Worm (Caenorhabditis elegans): ENCODE data around the gene rab-6.1.
A peak's percentile ranks its signal among the peaks of the same experiment; 100 is the strongest.

The rab-6.1 gene

DNA sequence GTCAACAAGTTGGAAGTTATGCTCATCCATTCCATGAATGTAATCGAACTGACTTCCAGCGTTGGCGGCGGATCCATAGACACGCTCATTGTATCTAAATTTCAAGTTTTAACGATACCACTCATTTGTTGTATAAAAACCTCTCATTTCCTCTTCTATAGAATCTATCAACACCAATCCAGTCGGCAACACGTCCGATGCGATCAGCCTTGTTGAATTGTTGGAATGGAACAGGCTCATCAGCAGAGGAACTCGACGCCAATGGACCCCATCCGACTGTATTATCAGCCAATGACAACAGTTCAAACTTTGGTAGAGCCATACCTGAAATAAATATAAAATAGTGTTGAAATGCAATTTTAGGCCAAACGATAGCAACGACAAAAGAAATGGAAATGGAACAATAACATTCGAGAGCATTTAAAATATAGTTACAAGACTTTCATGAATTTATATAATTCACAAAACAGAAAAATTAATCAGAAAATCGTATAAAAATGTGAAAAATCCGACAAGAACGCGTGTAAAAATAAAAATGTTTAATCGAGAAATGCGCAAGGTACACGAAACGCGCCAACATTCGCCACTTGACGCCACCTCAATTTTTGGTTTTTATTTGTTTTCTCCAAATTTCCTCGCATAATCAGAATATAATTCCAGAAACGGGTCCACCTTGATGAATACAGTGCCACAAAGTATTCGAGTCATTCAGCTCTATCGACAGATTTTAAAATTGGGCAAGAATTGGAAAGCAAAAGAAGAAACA lies 34.3 kb downstream of the rab-6.1 start, which contains the start of the genes eif-3.D and R08D7.4:
Gene eif-3.D, minus strand, starts transcription at position 324 of the 766 bp plus-strand sequence.
Gene R08D7.4, plus strand, starts transcription at position 638 of the 766 bp plus-strand sequence.
- TF ChIP-seq elt-3 (tag; optimal IDR thresholded peaks at IDR 0.05): no peak
- TF ChIP-seq zag-1 (tag; optimal IDR thresholded peaks at IDR 0.05): no peak
- no peak for TF ChIP-seq nhr-11 (tag; optimal IDR thresholded peaks at IDR 0.05)
- peak; percentile 62 for TF ChIP-seq lin-15B (tag; optimal IDR thresholded peaks at IDR 0.05)
- TF ChIP-seq mdl-1 (tag; optimal IDR thresholded peaks at IDR 0.05): no peak
- TF ChIP-seq nhr-76 (tag; optimal IDR thresholded peaks at IDR 0.05): no peak
- peak; percentile 58 for TF ChIP-seq nfya-1 (tag; optimal IDR thresholded peaks at IDR 0.05; ENCODE audit: insufficient read depth)
- no peak for TF ChIP-seq fos-1 (tag; optimal IDR thresholded peaks at IDR 0.05)
- no peak for TF ChIP-seq unc-39 (tag; optimal IDR thresholded peaks at IDR 0.05)
- TF ChIP-seq nhr-237 (tag; optimal IDR thresholded peaks at IDR 0.05): no peak
- TF ChIP-seq nhr-12 (tag; optimal IDR thresholded peaks at IDR 0.05): no peak
- TF ChIP-seq ceh-82 (tag; optimal IDR thresholded peaks at IDR 0.05): no peak
- no peak for TF ChIP-seq lsy-12 (tag; optimal IDR thresholded peaks at IDR 0.05)
- no peak for TF ChIP-seq ama-1 (optimal IDR thresholded peaks at IDR 0.05)
- no peak for TF ChIP-seq aly-2 (tag; optimal IDR thresholded peaks at IDR 0.05)
- TF ChIP-seq fkh-10 (GFP tag; optimal IDR thresholded peaks at IDR 0.05): no peak
- no peak for TF ChIP-seq nhr-77 (tag; optimal IDR thresholded peaks at IDR 0.05)
- TF ChIP-seq fkh-2 (tag; optimal IDR thresholded peaks at IDR 0.05): no peak
- peak; percentile 59 for TF ChIP-seq snpc-4 (tag; optimal IDR thresholded peaks at IDR 0.05)
- TF ChIP-seq pqm-1 (tag; optimal IDR thresholded peaks at IDR 0.05): no peak
- no peak for TF ChIP-seq mml-1 (tag; optimal IDR thresholded peaks at IDR 0.05)
- no peak for TF ChIP-seq elt-1 (tag; optimal IDR thresholded peaks at IDR 0.05)
- TF ChIP-seq ZK546.5 (tag; optimal IDR thresholded peaks at IDR 0.05): no peak
- no peak for TF ChIP-seq ztf-11 (tag; optimal IDR thresholded peaks at IDR 0.05)
- TF ChIP-seq nhr-67 (tag; optimal IDR thresholded peaks at IDR 0.05): no peak
- no peak for TF ChIP-seq ztf-4 (tag; optimal IDR thresholded peaks at IDR 0.05)
- TF ChIP-seq ceh-16 (tag; optimal IDR thresholded peaks at IDR 0.05): no peak
- TF ChIP-seq ceh-9 (tag; optimal IDR thresholded peaks at IDR 0.05): no peak
- no peak for TF ChIP-seq sea-2 (GFP tag; optimal IDR thresholded peaks at IDR 0.05)
- peak; percentile 40 for TF ChIP-seq elt-2 (tag; optimal IDR thresholded peaks at IDR 0.05)
- TF ChIP-seq eor-1 (tag; optimal IDR thresholded peaks at IDR 0.05): no peak
- no peak for TF ChIP-seq daf-12 (tag; optimal IDR thresholded peaks at IDR 0.05)
- peak; percentile 8 for TF ChIP-seq nhr-25 (tag; optimal IDR thresholded peaks at IDR 0.05)
- peak; percentile 76 for TF ChIP-seq pha-4 (tag; optimal IDR thresholded peaks at IDR 0.05)
- TF ChIP-seq skn-1 (tag; optimal IDR thresholded peaks at IDR 0.05): no peak
- TF ChIP-seq egl-5 (tag; optimal IDR thresholded peaks at IDR 0.05): no peak
- TF ChIP-seq hmg-11 (tag; optimal IDR thresholded peaks at IDR 0.05): peak; percentile 73
- TF ChIP-seq nhr-23 (tag; optimal IDR thresholded peaks at IDR 0.05): peak; percentile 57
- TF ChIP-seq unc-62 (GFP tag; optimal IDR thresholded peaks at IDR 0.05): no peak
- TF ChIP-seq ceh-28 (tag; optimal IDR thresholded peaks at IDR 0.05): no peak
- no peak for TF ChIP-seq egl-27 (tag; optimal IDR thresholded peaks at IDR 0.05)
- TF ChIP-seq nhr-28 (tag; optimal IDR thresholded peaks at IDR 0.05): no peak
- peak; percentile 23 for TF ChIP-seq nhr-43 (tag; optimal IDR thresholded peaks at IDR 0.05; ENCODE audit: poor library complexity, severe bottlenecking)
- TF ChIP-seq lin-39 (tag; optimal IDR thresholded peaks at IDR 0.05): peak; percentile 7
- no peak for TF ChIP-seq R02D3.7 (tag; optimal IDR thresholded peaks at IDR 0.05)
- TF ChIP-seq tbx-2 (tag; optimal IDR thresholded peaks at IDR 0.05): no peak
- no peak for TF ChIP-seq jun-1 (tag; optimal IDR thresholded peaks at IDR 0.05)

All from whole organism, L3 larva.